Fruit fly (Drosophila melanogaster) whole organism, wandering third instar larva: ENCODE results near the gene jvl.

Source experiments
- N ChIP-seq: fragments of >200 bp; optimal IDR thresholded peaks from 2 replicates; lab custom pipeline; 2018; ENCODE audit warnings: missing biosample characterization, missing external identifiers, missing genetic modification characterization
- dmrt93B ChIP-seq: fragments of 200-800 bp; sonication (Bioruptor generic); optimal IDR thresholded peaks from 2 replicates; lab custom pipeline; 2018; ENCODE audit warnings: missing biosample characterization, mild to moderate bottlenecking, missing genetic modification characterization
- dsf ChIP-seq: sonication (Bioruptor generic); optimal IDR thresholded peaks from 2 replicates; lab custom pipeline; 2016; ENCODE audit warnings: missing biosample characterization, missing genetic modification characterization, borderline replicate concordance
- sage ChIP-seq: fragments of 200-800 bp; sonication (Bioruptor generic); optimal IDR thresholded peaks from 2 replicates; lab custom pipeline; 2016; ENCODE audit warnings: missing biosample characterization, mild to moderate bottlenecking, missing genetic modification characterization

Gene jvl

dm6 chr3R:14844743-14845142, 103.4 kb downstream of the jvl start, which contains the start of gene CG3610:
CG3610 (plus strand) TSS chr3R:14845043.
- TF ChIP-seq sage (GFP tag; lab: Kevin White, UChicago) (no peak), dmrt93B (GFP tag; lab: Kevin White, UChicago) (no peak), dsf (GFP tag; lab: Kevin White, UChicago) (no peak), N (GFP tag; lab: Kevin White, UChicago) (no peak)
